Worm (Caenorhabditis elegans): ENCODE measurements around the gene sra-38.

Gene sra-38

DNA sequence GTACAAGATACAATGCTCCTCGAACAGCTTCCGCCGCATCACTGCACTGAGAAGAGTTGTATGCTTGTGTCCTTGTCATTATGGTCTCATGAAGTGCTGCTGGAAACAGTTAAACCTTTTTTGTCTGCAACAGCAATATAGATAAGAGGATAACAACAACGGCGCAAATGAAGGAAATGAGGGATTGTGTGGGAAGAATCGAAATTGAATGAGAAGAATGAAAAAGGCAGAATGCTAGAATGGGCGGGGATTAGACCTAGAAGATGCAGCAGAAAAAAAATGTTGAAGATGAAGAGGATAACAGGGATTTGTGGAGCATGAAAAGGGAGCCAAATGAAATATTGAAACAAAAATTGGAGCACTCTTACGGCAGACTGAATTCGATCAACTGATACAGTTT is 6.7 kb downstream of the sra-38 start, which contains the start of gene sra-37:
Gene sra-37 (minus strand): TSS at position 101 of the 400 bp plus-strand sequence.
- no peak for TF ChIP-seq madf-8 (GFP tag; conservative IDR thresholded peaks at IDR 0.05)
- no peak for TF ChIP-seq F22D6.2 (tag; optimal IDR thresholded peaks at IDR 0.05)
- no peak for TF ChIP-seq chd-7 (tag; optimal IDR thresholded peaks at IDR 0.05)
- TF ChIP-seq cebp-1 (GFP tag; IDR thresholded peaks at IDR 0.05) = no peak
- TF ChIP-seq cebp-1 (tag; optimal IDR thresholded peaks at IDR 0.05) = no peak
- no peak for TF ChIP-seq mel-28 (tag; optimal IDR thresholded peaks at IDR 0.05; ENCODE audit: borderline replicate concordance)

DNA sequence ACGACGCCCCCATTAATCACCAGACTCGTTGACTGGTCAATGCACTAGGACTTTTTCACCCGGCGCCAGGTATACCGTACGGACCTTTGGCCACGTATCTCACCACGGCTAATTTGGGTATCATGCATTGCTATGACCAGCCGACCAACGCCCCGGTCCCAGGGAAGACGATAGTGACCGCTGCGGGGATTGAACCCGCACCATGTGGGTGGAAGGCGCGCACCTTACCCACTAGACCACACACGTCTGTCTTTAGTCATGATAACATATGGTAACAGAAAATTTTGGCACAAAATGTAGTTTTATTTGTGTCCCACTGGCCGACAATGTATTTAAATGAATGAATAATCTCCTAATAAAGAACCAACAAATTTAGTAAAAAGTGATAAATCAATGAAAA is 13.8 kb downstream of the sra-38 start:
- TF ChIP-seq snpc-1.3 (tag; optimal IDR thresholded peaks at IDR 0.05; ENCODE audit: insufficient read depth) = no peak
- no peak for TF ChIP-seq attf-5 (GFP tag; optimal IDR thresholded peaks at IDR 0.05)
- no peak for TF ChIP-seq F55B11.4 (tag; optimal IDR thresholded peaks at IDR 0.05; ENCODE audit: borderline replicate concordance, insufficient read depth)
- no peak for TF ChIP-seq mcd-1 (GFP tag; IDR thresholded peaks at IDR 0.05)
- TF ChIP-seq nhr-120 (GFP tag; IDR thresholded peaks at IDR 0.05) = no peak
- peak; percentile 2 for TF ChIP-seq B0261.1 (tag; optimal IDR thresholded peaks at IDR 0.05)
- TF ChIP-seq dox-1 (GFP tag; IDR thresholded peaks at IDR 0.05) = no peak
- no peak for TF ChIP-seq lag-1 (GFP tag; IDR thresholded peaks at IDR 0.05)
- TF ChIP-seq hlh-12 (tag; optimal IDR thresholded peaks at IDR 0.05) = no peak
- no peak for TF ChIP-seq madf-8 (GFP tag; conservative IDR thresholded peaks at IDR 0.05)
- TF ChIP-seq ztf-28 (GFP tag; IDR thresholded peaks at IDR 0.05) = 0 out of 2 replicates have a peak, but pooled peaks have one; percentile 27
- no peak for TF ChIP-seq nhr-90 (tag; optimal IDR thresholded peaks at IDR 0.05)
- TF ChIP-seq ZK185.1 (tag; optimal IDR thresholded peaks at IDR 0.05; ENCODE audit: poor library complexity, severe bottlenecking) = no peak
- no peak for TF ChIP-seq Y67H2A.10 (GFP tag; conservative IDR thresholded peaks at IDR 0.05)
- TF ChIP-seq akir-1 (GFP tag; optimal IDR thresholded peaks at IDR 0.05) = no peak
- no peak for TF ChIP-seq pha-4 (tag; optimal IDR thresholded peaks at IDR 0.05)
- TF ChIP-seq let-526 (GFP tag; IDR thresholded peaks at IDR 0.05) = no peak
- TF ChIP-seq ztf-6 (GFP tag; IDR thresholded peaks at IDR 0.05) = no peak
- TF ChIP-seq F22D6.2 (tag; optimal IDR thresholded peaks at IDR 0.05) = no peak
- no peak for TF ChIP-seq K12H6.12 (tag; optimal IDR thresholded peaks at IDR 0.05)
- no peak for TF ChIP-seq nhr-179 (tag; optimal IDR thresholded peaks at IDR 0.05)
- TF ChIP-seq lin-35 (GFP tag; optimal IDR thresholded peaks at IDR 0.05) = no peak
- TF ChIP-seq T26A5.8 (tag; optimal IDR thresholded peaks at IDR 0.05) = no peak
- TF ChIP-seq nfyb-1 (GFP tag; IDR thresholded peaks at IDR 0.05) = no peak
- TF ChIP-seq aptf-2 (GFP tag; conservative IDR thresholded peaks at IDR 0.05) = 0 out of 2 replicates have a peak, but pooled peaks have one; percentile 19
- TF ChIP-seq B0035.1 (tag; optimal IDR thresholded peaks at IDR 0.05) = no peak
- TF ChIP-seq him-1 (tag; optimal IDR thresholded peaks at IDR 0.05) = no peak
- no peak for TF ChIP-seq sea-2 (GFP tag; IDR thresholded peaks at IDR 0.05)
- TF ChIP-seq hmg-20 (GFP tag; IDR thresholded peaks at IDR 0.05) = 0 out of 2 replicates have a peak, but pooled peaks have one; percentile 17
- TF ChIP-seq unc-130 (GFP tag; optimal IDR thresholded peaks at IDR 0.05) = no peak
- no peak for TF ChIP-seq ceh-100 (GFP tag; IDR thresholded peaks at IDR 0.05)
- no peak for TF ChIP-seq cebp-2 (GFP tag; IDR thresholded peaks at IDR 0.05)
- TF ChIP-seq lsl-1 (GFP tag; optimal IDR thresholded peaks at IDR 0.05) = no peak
- TF ChIP-seq athp-1 (tag; optimal IDR thresholded peaks at IDR 0.05) = no peak
- TF ChIP-seq B0019.2 (GFP tag; conservative IDR thresholded peaks at IDR 0.05) = no peak
- TF ChIP-seq C06A6.2 (GFP tag; conservative IDR thresholded peaks at IDR 0.05) = no peak
- TF ChIP-seq sdz-38 (tag; optimal IDR thresholded peaks at IDR 0.05) = no peak
- no peak for TF ChIP-seq let-607 (tag; optimal IDR thresholded peaks at IDR 0.05)
- TF ChIP-seq nhr-27 (tag; optimal IDR thresholded peaks at IDR 0.05) = no peak
- TF ChIP-seq hrde-1 (tag; optimal IDR thresholded peaks at IDR 0.05; ENCODE audit: borderline replicate concordance) = no peak
- no peak for TF ChIP-seq hmg-1.2 (GFP tag; IDR thresholded peaks at IDR 0.05)
- no peak for TF ChIP-seq Y53G8AR.9 (GFP tag; conservative IDR thresholded peaks at IDR 0.05)
- no peak for TF ChIP-seq ztf-26 (tag; optimal IDR thresholded peaks at IDR 0.05)

Data from whole organism, young adult.